Fruit fly (Drosophila melanogaster): Measurements from ENCODE around the gene CecC.

DNA sequence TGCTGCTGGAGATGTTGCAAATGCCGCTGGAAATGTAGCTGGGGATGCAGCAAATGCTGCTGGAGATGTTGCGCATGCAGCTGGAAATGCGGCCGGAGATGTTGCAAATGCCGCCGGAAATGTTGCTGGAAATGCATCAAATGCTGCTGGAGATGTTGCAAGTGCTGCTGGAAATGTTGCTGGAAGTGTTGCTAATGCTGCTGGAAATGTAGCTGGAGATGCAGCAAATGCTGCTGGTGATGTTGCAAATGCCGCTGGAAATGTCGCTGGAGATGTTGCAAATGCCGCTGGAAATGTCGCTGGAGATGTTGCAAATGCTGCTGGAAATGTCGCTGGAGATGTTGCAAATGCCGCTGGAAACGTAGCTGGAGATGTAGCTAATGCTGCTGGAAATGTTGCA lies 36.0 kb downstream of the CecC start:
- TF ChIP-seq CG32121 (GFP tag; IDR thresholded peaks at IDR 0.05), result no peak
- TF ChIP-seq CG34367 (tag; optimal IDR thresholded peaks at IDR 0.05), result no peak
- no peak for TF ChIP-seq rn (GFP tag; IDR thresholded peaks at IDR 0.05)
- TF ChIP-seq EcR (GFP tag; optimal IDR thresholded peaks at IDR 0.05), result no peak
- TF ChIP-seq CG8301 (tag; optimal IDR thresholded peaks at IDR 0.05), result no peak
- TF ChIP-seq CG9948 (tag; optimal IDR thresholded peaks at IDR 0.05), result no peak
- TF ChIP-seq Ets98B (GFP tag; IDR thresholded peaks at IDR 0.05), result no peak
- TF ChIP-seq CG17806 (tag; optimal IDR thresholded peaks at IDR 0.05), result no peak
- no peak for TF ChIP-seq CG8159 (tag; optimal IDR thresholded peaks at IDR 0.05)
- TF ChIP-seq Pif1B (GFP tag; optimal IDR thresholded peaks at IDR 0.05), result no peak
- no peak for TF ChIP-seq gl (tag; optimal IDR thresholded peaks at IDR 0.05)
- no peak for TF ChIP-seq CG4496 (GFP tag; IDR thresholded peaks at IDR 0.05)
- no peak for TF ChIP-seq Snoo (tag; optimal IDR thresholded peaks at IDR 0.05)
